Fruit fly (Drosophila melanogaster): ENCODE results near the gene CG31668.

DNA sequence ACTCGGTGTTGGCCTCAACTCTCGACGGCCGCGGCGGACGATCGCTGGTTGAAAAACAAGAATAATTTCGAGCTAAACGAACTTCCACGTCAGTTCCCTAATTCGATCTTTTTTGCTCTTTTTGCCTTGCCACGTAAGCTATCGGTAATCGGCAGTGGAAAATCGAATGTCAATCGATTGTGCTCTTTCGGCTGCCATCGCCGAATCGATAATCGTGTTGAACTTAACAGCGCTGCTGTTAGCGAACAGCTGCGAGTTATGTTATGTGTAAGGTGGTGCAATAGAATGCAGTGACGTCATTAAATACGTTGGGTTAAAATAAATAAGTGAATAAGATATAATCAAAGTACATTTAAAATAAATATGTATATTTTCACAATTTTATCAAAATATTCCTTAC lies 30.8 kb upstream of the CG31668 start, which contains the start of gene Sec24CD:
- TF ChIP-seq Myc (optimal IDR thresholded peaks at IDR 0.05) (no peak), psq (optimal IDR thresholded peaks at IDR 0.05) (peak; percentile 28)
